Worm (Caenorhabditis elegans): Measurements from ENCODE around the gene C25E10.17.

ce11 chrV:9054771-9055170 is 7.4 kb upstream of the C25E10.17 start, which contains the start of gene swm-1:
- TF ChIP-seq med-1 (GFP tag; optimal IDR thresholded peaks at IDR 0.05; ENCODE audit: insufficient read depth) (no peak), cog-1 (tag; optimal IDR thresholded peaks at IDR 0.05) (no peak), flt-1 (GFP tag; IDR thresholded peaks at IDR 0.05) (no peak), ref-1 (GFP tag; conservative IDR thresholded peaks at IDR 0.05) (no peak), ztf-29 (GFP tag; IDR thresholded peaks at IDR 0.05) (no peak), ztf-23 (GFP tag; IDR thresholded peaks at IDR 0.05) (no peak), tab-1 (GFP tag; IDR thresholded peaks at IDR 0.05) (no peak), klf-2 (GFP tag; conservative IDR thresholded peaks at IDR 0.05) (no peak)

Measured in whole organism, midembryonic.